Fruit fly (Drosophila melanogaster) whole organism, pupa: ENCODE measurements around the gene CG6790.
A peak's percentile ranks its signal among the peaks of the same experiment; 100 is the strongest.

Experiments used
- CG10348 ChIP-seq: fragments of 200-800 bp; sonication (Bioruptor generic); IDR thresholded peaks from 2 replicates; pipeline ENCODE4 v1.3.6; 2022; ENCODE audit warnings: missing biosample characterization, missing genetic modification characterization
- CG12605 ChIP-seq: fragments of 200-800 bp; sonication (Bioruptor generic); IDR thresholded peaks from 2 replicates; pipeline ENCODE4 v1.3.6; 2022; ENCODE audit warnings: missing biosample characterization, missing genetic modification characterization
- CG13204 ChIP-seq: fragments of 200-800 bp; sonication (Bioruptor generic); optimal IDR thresholded peaks from 2 replicates; lab custom pipeline; 2018; ENCODE audit warnings: missing biosample characterization, mild to moderate bottlenecking, missing genetic modification characterization, moderate library complexity
- CG14655 ChIP-seq: fragments of 200-800 bp; sonication (Bioruptor generic); optimal IDR thresholded peaks from 3 replicates; lab custom pipeline; 2017; ENCODE audit warnings: mild to moderate bottlenecking, missing biosample characterization, missing genetic modification reagents, missing genetic modification characterization
- CG15710 ChIP-seq: fragments of 200-800 bp; sonication (Bioruptor generic); optimal IDR thresholded peaks from 2 replicates; lab custom pipeline; 2018; ENCODE audit warnings: missing biosample characterization, mild to moderate bottlenecking, missing genetic modification characterization, moderate library complexity
- CG17806 ChIP-seq: fragments of 200-800 bp; sonication (Bioruptor generic); optimal IDR thresholded peaks from 2 replicates; lab custom pipeline; 2018; ENCODE audit warnings: missing biosample characterization, mild to moderate bottlenecking, missing genetic modification characterization, moderate library complexity
- CG32121 ChIP-seq: fragments of 200-800 bp; sonication (Bioruptor generic); IDR thresholded peaks from 2 replicates; pipeline ENCODE4 v1.3.6; 2022; ENCODE audit warnings: missing biosample characterization, missing genetic modification characterization
- CG34367 ChIP-seq: fragments of 200-800 bp; sonication (Bioruptor generic); optimal IDR thresholded peaks from 2 replicates; lab custom pipeline; 2018; ENCODE audit warnings: missing biosample characterization, mild to moderate bottlenecking, missing genetic modification characterization
- CG4496 ChIP-seq: fragments of 200-800 bp; sonication (Bioruptor generic); IDR thresholded peaks from 3 replicates; pipeline ENCODE4 v1.3.6; 2022; ENCODE audit warnings: missing biosample characterization, missing genetic modification characterization
- CG8159 ChIP-seq: fragments of 200-800 bp; sonication (Bioruptor generic); optimal IDR thresholded peaks from 3 replicates; lab custom pipeline; 2018; ENCODE audit warnings: missing biosample characterization, mild to moderate bottlenecking, missing genetic modification characterization, moderate library complexity
- CG8301 ChIP-seq: fragments of 200-800 bp; sonication (Bioruptor generic); optimal IDR thresholded peaks from 2 replicates; lab custom pipeline; 2018; ENCODE audit warnings: missing biosample characterization, mild to moderate bottlenecking, missing genetic modification characterization
- CG9948 ChIP-seq: fragments of 200-800 bp; sonication (Bioruptor generic); optimal IDR thresholded peaks from 2 replicates; lab custom pipeline; 2018; ENCODE audit warnings: missing biosample characterization, mild to moderate bottlenecking, missing genetic modification characterization, moderate library complexity
- D1 ChIP-seq: fragments of 200-800 bp; sonication (Bioruptor generic); optimal IDR thresholded peaks from 2 replicates; lab custom pipeline; 2018; ENCODE audit warnings: missing biosample characterization, mild to moderate bottlenecking, missing genetic modification characterization, moderate library complexity
- EcR ChIP-seq: fragments of 200-800 bp; sonication (Bioruptor generic); optimal IDR thresholded peaks from 3 replicates; lab custom pipeline; 2019; ENCODE audit warnings: missing biosample characterization, missing genetic modification characterization, mild to moderate bottlenecking, moderate library complexity, missing genetic modification reagents
- Ets98B ChIP-seq: fragments of 200-800 bp; sonication (Bioruptor generic); IDR thresholded peaks from 2 replicates; pipeline ENCODE4 v1.3.6; 2022; ENCODE audit warnings: missing biosample characterization, missing genetic modification characterization
- Pif1A ChIP-seq: fragments of 200-800 bp; sonication (Bioruptor generic); optimal IDR thresholded peaks from 3 replicates; lab custom pipeline; 2016; ENCODE audit warnings: missing biosample characterization, missing genetic modification characterization
- Pif1B ChIP-seq: fragments of 200-800 bp; sonication (Bioruptor generic); optimal IDR thresholded peaks from 3 replicates; lab custom pipeline; 2016; ENCODE audit warnings: missing biosample characterization, missing genetic modification characterization
- Snoo ChIP-seq: fragments of 200-800 bp; sonication (Bioruptor generic); optimal IDR thresholded peaks from 3 replicates; lab custom pipeline; 2017; ENCODE audit warnings: missing biosample characterization, mild to moderate bottlenecking, missing genetic modification characterization, inconsistent platforms
- fd96Ca ChIP-seq: fragments of 200-800 bp; sonication (Bioruptor generic); IDR thresholded peaks from 3 replicates; pipeline ENCODE4 v1.3.6; 2022; ENCODE audit warnings: missing biosample characterization, missing genetic modification characterization
- gl ChIP-seq: fragments of 200-800 bp; sonication (Bioruptor generic); optimal IDR thresholded peaks from 2 replicates; lab custom pipeline; 2018; ENCODE audit warnings: missing biosample characterization, mild to moderate bottlenecking, missing genetic modification characterization
- rn ChIP-seq: fragments of 200-800 bp; sonication (Bioruptor generic); IDR thresholded peaks from 2 replicates; pipeline ENCODE4 v1.3.6; 2022; ENCODE audit warnings: missing biosample characterization, missing genetic modification characterization

CG6790 gene

DNA sequence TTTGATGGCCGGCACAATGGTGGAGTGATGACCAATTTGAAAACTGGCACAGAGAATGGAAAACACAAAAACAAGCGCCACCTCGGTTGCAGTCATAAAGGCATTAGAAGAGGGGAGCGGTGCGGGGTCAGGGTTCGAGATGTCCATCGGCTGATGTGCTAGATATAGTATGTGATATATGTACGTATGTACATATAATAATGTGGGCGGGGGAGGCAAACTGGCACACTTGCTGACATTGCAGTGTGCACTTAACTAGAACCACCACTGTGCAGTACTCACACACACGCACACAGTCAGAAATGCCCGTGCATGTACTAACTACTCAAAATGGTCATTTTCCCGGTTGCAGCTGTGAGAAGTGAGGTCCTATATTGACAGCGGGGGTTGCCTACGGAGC lies 40.3 kb upstream of the CG6790 start:
- TF ChIP-seq CG10348 (GFP tag; lab: Robert Waterston, UW) (no peak), CG12605 (no peak), CG32121 (GFP tag; lab: Robert Waterston, UW) (0 out of 2 replicates have a peak, but pooled peaks have one; percentile 22), CG4496 (0 out of 3 replicates have a peak, but pooled peaks have one; percentile 14), CG8301 (tag; lab: Kevin White, UChicago) (no peak), rn (GFP tag; lab: Robert Waterston, UW) (no peak), Ets98B (no peak)

DNA sequence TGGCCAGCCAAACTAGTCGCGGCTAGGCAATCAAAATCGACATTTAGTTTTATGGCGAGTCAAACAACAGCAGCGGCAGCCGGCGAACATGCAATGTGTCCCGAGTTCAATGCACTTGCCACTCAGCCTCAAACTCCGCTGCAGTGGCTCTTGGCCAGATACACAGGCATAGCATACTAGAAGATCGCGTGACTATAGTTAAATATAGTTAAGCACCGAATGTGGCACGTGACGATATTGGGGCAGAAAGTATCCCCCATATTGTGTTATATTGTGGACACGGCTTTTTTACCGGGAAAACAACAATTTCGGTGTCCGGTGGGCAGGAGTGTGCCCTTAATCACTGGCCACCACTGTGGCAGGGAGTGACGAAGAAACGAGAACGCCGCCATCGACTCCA lies 39.3 kb upstream of the CG6790 start:
- no peak for TF ChIP-seq D1 (tag; lab: Kevin White, UChicago)
- no peak for TF ChIP-seq rn (GFP tag; lab: Robert Waterston, UW)
- TF ChIP-seq Pif1B (GFP tag; lab: Kevin White, UChicago) = no peak
- no peak for TF ChIP-seq CG13204
- no peak for TF ChIP-seq Snoo (tag; lab: Kevin White, UChicago)
- TF ChIP-seq CG9948 (tag; lab: Kevin White, UChicago) = no peak
- TF ChIP-seq CG14655 (GFP tag; lab: Kevin White, UChicago) = no peak
- TF ChIP-seq CG15710 = no peak
- peak; percentile 51; the same call in 1 of the 3 replicates for TF ChIP-seq fd96Ca
- TF ChIP-seq gl (tag; lab: Kevin White, UChicago) = no peak
- peak; percentile 68 for TF ChIP-seq EcR
- TF ChIP-seq CG10348 (GFP tag; lab: Robert Waterston, UW) = no peak
- TF ChIP-seq CG8159 = no peak
- peak; percentile 41; the same call in 2 of the 3 replicates for TF ChIP-seq CG4496
- no peak for TF ChIP-seq CG8301 (tag; lab: Kevin White, UChicago)
- TF ChIP-seq Pif1A = no peak

DNA sequence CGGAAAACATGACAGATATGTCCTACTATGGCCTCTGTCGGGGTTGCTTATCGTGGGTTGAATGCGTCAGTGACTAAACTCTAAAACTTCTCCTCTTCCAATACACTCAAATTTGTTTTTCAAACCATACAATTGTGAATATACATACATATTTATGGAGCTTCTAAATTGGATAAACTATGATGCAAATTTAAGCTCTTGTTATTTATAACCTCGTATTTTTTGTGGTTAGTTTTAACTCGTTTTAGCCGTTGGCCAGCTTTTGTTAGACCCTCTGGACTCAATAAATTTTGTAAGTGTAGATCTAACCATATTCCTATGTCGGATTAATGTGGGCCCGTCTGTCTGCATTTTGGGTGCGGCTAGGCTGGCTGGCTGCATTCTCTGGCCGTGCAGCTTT lies 38.8 kb upstream of the CG6790 start:
- TF ChIP-seq CG12605 = 0 out of 2 replicates have a peak, but pooled peaks have one; percentile 41
- peak; percentile 38; the same call in 1 of the 2 replicates for TF ChIP-seq Ets98B
- peak; percentile 45 for TF ChIP-seq CG17806 (tag; lab: Kevin White, UChicago)
- no peak for TF ChIP-seq rn (GFP tag; lab: Robert Waterston, UW)
- TF ChIP-seq Snoo (tag; lab: Kevin White, UChicago) = no peak
- peak; percentile 52 for TF ChIP-seq CG9948 (tag; lab: Kevin White, UChicago)
- peak; percentile 38; the same call in 1 of the 3 replicates for TF ChIP-seq CG4496
- 0 out of 3 replicates have a peak, but pooled peaks have one; percentile 40 for TF ChIP-seq fd96Ca
- TF ChIP-seq CG10348 (GFP tag; lab: Robert Waterston, UW) = no peak
- TF ChIP-seq EcR = no peak
- TF ChIP-seq CG8159 = peak; percentile 30
- peak; percentile 18 for TF ChIP-seq CG34367 (tag; lab: Kevin White, UChicago)
- TF ChIP-seq CG15710 = peak; percentile 15
- no peak for TF ChIP-seq Pif1B (GFP tag; lab: Kevin White, UChicago)
- TF ChIP-seq CG8301 (tag; lab: Kevin White, UChicago) = peak; percentile 76
- peak; percentile 78 for TF ChIP-seq CG14655 (GFP tag; lab: Kevin White, UChicago)
- TF ChIP-seq gl (tag; lab: Kevin White, UChicago) = peak; percentile 23

DNA sequence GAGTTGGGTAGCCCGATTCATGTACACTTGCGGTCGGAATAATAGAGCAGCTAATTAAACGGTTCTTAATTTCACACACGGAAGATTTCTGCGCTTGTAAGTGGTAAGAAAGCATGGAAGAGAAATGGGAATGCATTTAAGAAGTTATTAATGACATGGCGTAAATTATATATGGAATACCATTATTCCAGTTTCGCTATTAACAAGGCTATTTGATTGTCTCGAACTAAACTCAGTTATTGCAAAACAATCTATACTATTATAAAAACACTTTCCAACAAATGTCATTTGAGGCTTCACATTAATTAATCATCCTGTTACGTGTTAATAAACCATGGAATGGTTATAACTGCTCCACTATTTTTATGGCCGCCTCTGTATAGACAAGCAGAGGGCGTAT lies 37.7 kb upstream of the CG6790 start:
- TF ChIP-seq gl (tag; lab: Kevin White, UChicago) (no peak), CG17806 (tag; lab: Kevin White, UChicago) (peak; percentile 21), CG9948 (tag; lab: Kevin White, UChicago) (peak; percentile 55), CG14655 (GFP tag; lab: Kevin White, UChicago) (peak; percentile 76), Snoo (tag; lab: Kevin White, UChicago) (no peak), rn (GFP tag; lab: Robert Waterston, UW) (no peak), CG34367 (tag; lab: Kevin White, UChicago) (peak; percentile 24), Ets98B (no peak), CG12605 (no peak), CG8159 (peak; percentile 36), Pif1B (GFP tag; lab: Kevin White, UChicago) (peak; percentile 29), CG32121 (GFP tag; lab: Robert Waterston, UW) (peak; percentile 28; the same call in 1 of the 2 replicates), CG8301 (tag; lab: Kevin White, UChicago) (peak; percentile 63), EcR (no peak), CG4496 (peak; percentile 4; the same call in 1 of the 3 replicates), CG15710 (peak; percentile 47), CG13204 (no peak)

DNA sequence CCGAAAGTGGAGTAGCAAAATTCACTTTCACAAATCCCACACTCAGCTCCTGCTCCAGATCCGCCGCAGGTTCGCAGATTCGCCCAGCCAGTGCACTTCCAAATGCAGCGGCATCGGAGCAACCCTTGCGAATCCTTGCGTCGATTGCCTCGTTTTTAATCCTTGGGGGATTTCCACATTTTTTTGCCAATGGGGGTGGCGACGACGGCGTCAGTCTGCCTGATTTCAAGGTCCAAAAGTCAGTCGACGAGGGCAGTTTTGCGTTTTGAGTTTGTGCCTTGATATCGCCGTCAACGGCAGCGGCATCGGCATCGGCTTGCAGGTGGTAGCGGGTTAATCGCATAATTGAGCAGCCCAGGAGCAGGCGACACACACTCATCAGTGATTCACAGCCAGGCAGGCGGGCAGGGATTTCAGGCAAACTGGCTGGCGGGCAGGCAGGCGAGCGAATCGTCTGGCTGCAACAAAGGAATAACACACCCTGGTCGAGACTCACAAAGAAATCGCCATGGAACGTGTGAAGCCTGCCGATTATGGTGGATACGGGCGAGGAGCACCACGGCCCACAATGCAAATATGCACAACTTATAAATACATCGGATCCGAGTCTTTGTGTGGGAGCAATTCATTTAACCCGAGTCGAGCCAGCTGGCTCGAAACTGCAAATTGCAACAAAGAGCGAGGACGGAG lies 37.0 kb upstream of the CG6790 start:
- TF ChIP-seq CG12605 = no peak
- TF ChIP-seq CG17806 (tag; lab: Kevin White, UChicago) = no peak
- TF ChIP-seq CG13204 = peak; percentile 6
- peak; percentile 71 for TF ChIP-seq EcR
- TF ChIP-seq CG8159 = peak; percentile 26
- TF ChIP-seq Ets98B = no peak
- no peak for TF ChIP-seq CG34367 (tag; lab: Kevin White, UChicago)
- TF ChIP-seq CG8301 (tag; lab: Kevin White, UChicago) = no peak
- TF ChIP-seq CG14655 (GFP tag; lab: Kevin White, UChicago) = no peak

DNA sequence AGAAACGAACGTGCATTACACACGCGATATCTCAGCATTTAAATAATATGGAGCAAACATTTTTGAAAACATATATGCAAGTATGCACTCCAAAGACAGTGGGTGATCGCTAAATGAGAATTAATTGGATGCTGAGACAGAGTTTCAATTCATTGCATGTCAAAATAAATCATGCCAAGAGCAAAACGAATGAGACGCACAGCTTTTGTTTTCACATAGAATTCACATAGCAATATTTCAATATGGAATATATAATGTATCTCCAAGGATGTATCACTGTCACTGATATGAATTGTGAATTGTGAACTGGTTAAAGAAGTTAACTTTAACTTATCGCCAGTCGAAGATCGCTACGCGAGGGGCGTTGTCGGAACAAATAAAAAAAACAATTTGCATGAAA lies 36.0 kb upstream of the CG6790 start:
- TF ChIP-seq CG8159 (peak; percentile 33), CG4496 (peak; percentile 63; the same call in 2 of the 3 replicates), fd96Ca (peak; percentile 46; the same call in 1 of the 3 replicates), CG8301 (tag; lab: Kevin White, UChicago) (peak; percentile 2), CG13204 (no peak), CG9948 (tag; lab: Kevin White, UChicago) (no peak), gl (tag; lab: Kevin White, UChicago) (no peak), Pif1A (peak; percentile 39), Ets98B (peak; percentile 39), CG14655 (GFP tag; lab: Kevin White, UChicago) (peak; percentile 3), Pif1B (GFP tag; lab: Kevin White, UChicago) (peak; percentile 31), Snoo (tag; lab: Kevin White, UChicago) (peak; percentile 37), CG15710 (peak; percentile 36), CG17806 (tag; lab: Kevin White, UChicago) (peak; percentile 39), EcR (no peak), CG12605 (no peak), CG34367 (tag; lab: Kevin White, UChicago) (peak; percentile 22), rn (GFP tag; lab: Robert Waterston, UW) (no peak), CG10348 (GFP tag; lab: Robert Waterston, UW) (no peak), D1 (tag; lab: Kevin White, UChicago) (no peak), CG32121 (GFP tag; lab: Robert Waterston, UW) (peak; percentile 56)
